Worm (Caenorhabditis elegans) whole organism, L1 larva: ENCODE data around the gene W03F9.9.

Source experiments
- C04F5.9 ChIP-seq: sonication (generic microtip); optimal IDR thresholded peaks from 2 replicates; lab custom pipeline; 2016; ENCODE audit warnings: missing genetic modification characterization, missing compliant biosample characterization
- F16B12.6 ChIP-seq: fragments of 150-350 bp; optimal IDR thresholded peaks from 2 replicates; lab custom pipeline; 2014; ENCODE audit warnings: missing biosample characterization, missing genetic modification characterization
- alr-1 ChIP-seq: fragments of 200-800 bp; sonication (Bioruptor generic); optimal IDR thresholded peaks from 2 replicates; lab custom pipeline; 2018; ENCODE audit warnings: borderline replicate concordance, mild to moderate bottlenecking, missing genetic modification characterization, missing compliant biosample characterization
- aly-2 ChIP-seq: fragments of 150-350 bp; optimal IDR thresholded peaks from 2 replicates; lab custom pipeline; 2014; ENCODE audit warnings: missing biosample characterization, missing genetic modification characterization
- blmp-1 ChIP-seq: fragments of 150-350 bp; optimal IDR thresholded peaks from 2 replicates; lab custom pipeline; 2014; ENCODE audit warnings: missing biosample characterization, missing genetic modification characterization
- ceh-63 ChIP-seq: fragments of 200-800 bp; sonication (Bioruptor generic); optimal IDR thresholded peaks from 2 replicates; lab custom pipeline; 2018; ENCODE audit warnings: mild to moderate bottlenecking, missing genetic modification characterization, missing compliant biosample characterization
- ceh-82 ChIP-seq, 3 experiments: fragments of 150-350 bp in 1 of 3; sonication (generic microtip) in 2 of 3; optimal IDR thresholded peaks; 2 replicates each; lab custom pipeline; 2014 to 2017; ENCODE audit warnings: missing biosample characterization in 3 of 3, missing genetic modification characterization in 3 of 3
- dpl-1 ChIP-seq, 3 experiments: fragments of 150-350 bp in 2 of 3; sonication (generic microtip) in 1 of 3; optimal IDR thresholded peaks; 2 replicates each; lab custom pipeline; 2014 to 2017; ENCODE audit warnings: missing biosample characterization in 3 of 3, missing genetic modification characterization in 3 of 3, missing genetic modification reagents in 3 of 3
- dsc-1 ChIP-seq: sonication (generic microtip); optimal IDR thresholded peaks from 2 replicates; lab custom pipeline; 2016; ENCODE audit warnings: mild to moderate bottlenecking, missing genetic modification characterization, missing compliant biosample characterization
- efl-1 ChIP-seq, 4 experiments: fragments of 150-350 bp; optimal IDR thresholded peaks in 3 of 4; peaks in 1 of 4; 1 replicate in 1 of 4; 2 replicates in 3 of 4; lab custom pipeline; 2014; ENCODE audit warnings: missing biosample characterization in 2 of 4, missing genetic modification characterization in 2 of 4, missing genetic modification reagents in 2 of 4
- elt-2 ChIP-seq: sonication (generic microtip); optimal IDR thresholded peaks from 2 replicates; lab custom pipeline; 2016; ENCODE audit warnings: missing genetic modification characterization, mild to moderate bottlenecking, inconsistent platforms, missing compliant biosample characterization, missing genetic modification reagents
- elt-3 ChIP-seq, 6 experiments: fragments of 150-350 bp in 1 of 6; sonication (generic microtip); optimal IDR thresholded peaks; 2 replicates each; lab custom pipeline; 2017 to 2018; ENCODE audit warnings: missing biosample characterization in 6 of 6, missing genetic modification characterization in 6 of 6, inconsistent platforms in 1 of 6
- fkh-4 ChIP-seq: sonication (generic microtip); optimal IDR thresholded peaks from 2 replicates; lab custom pipeline; 2016; ENCODE audit warnings: missing compliant biosample characterization, missing genetic modification characterization, borderline replicate concordance
- fkh-8 ChIP-seq: sonication (generic microtip); optimal IDR thresholded peaks from 2 replicates; lab custom pipeline; 2016; ENCODE audit warnings: mild to moderate bottlenecking, missing genetic modification characterization, missing compliant biosample characterization
- grh-1 ChIP-seq: fragments of 200-800 bp; sonication (Bioruptor generic); IDR thresholded peaks from 2 replicates; pipeline ENCODE4 v1.3.6; 2022; ENCODE audit warnings: missing genetic modification reagents, missing genetic modification characterization, missing compliant biosample characterization
- hpl-2 ChIP-seq: fragments of 150-350 bp; optimal IDR thresholded peaks from 2 replicates; lab custom pipeline; 2014; ENCODE audit warnings: missing biosample characterization, missing genetic modification reagents, missing genetic modification characterization
- isw-1 ChIP-seq: fragments of 200-800 bp; sonication (Bioruptor generic); IDR thresholded peaks from 2 replicates; pipeline ENCODE4 v1.3.6; 2022; ENCODE audit warnings: missing genetic modification characterization, missing compliant biosample characterization
- jun-1 ChIP-seq: fragments of 150-350 bp; optimal IDR thresholded peaks from 2 replicates; lab custom pipeline; 2014; ENCODE audit warnings: missing biosample characterization, missing genetic modification reagents, missing genetic modification characterization
- lin-13 ChIP-seq: fragments of 150-350 bp; optimal IDR thresholded peaks from 2 replicates; lab custom pipeline; 2014; ENCODE audit warnings: missing biosample characterization, missing genetic modification reagents, missing genetic modification characterization
- lin-14 ChIP-seq: fragments of 200-800 bp; sonication (Bioruptor generic); optimal IDR thresholded peaks from 2 replicates; lab custom pipeline; 2018; ENCODE audit warnings: mild to moderate bottlenecking, missing genetic modification characterization, moderate library complexity, missing compliant biosample characterization
- lin-35 ChIP-seq, 2 experiments: fragments of 150-350 bp; optimal IDR thresholded peaks; 2 replicates each; lab custom pipeline; 2014; ENCODE audit warnings: missing biosample characterization in 2 of 2, missing genetic modification characterization in 2 of 2, missing genetic modification reagents in 2 of 2
- lir-3 ChIP-seq: sonication (generic microtip); optimal IDR thresholded peaks from 2 replicates; lab custom pipeline; 2016; ENCODE audit warnings: mild to moderate bottlenecking, missing genetic modification characterization, moderate library complexity, missing compliant biosample characterization; ENCODE audit not compliant: poor library complexity
- mdl-1 ChIP-seq, 2 experiments: fragments of 150-350 bp; optimal IDR thresholded peaks; 2 replicates each; lab custom pipeline; 2014 to 2017; ENCODE audit warnings: missing biosample characterization in 2 of 2, missing genetic modification characterization in 2 of 2, inconsistent platforms in 1 of 2
- mef-2 ChIP-seq: fragments of 150-350 bp; optimal IDR thresholded peaks from 2 replicates; lab custom pipeline; 2014; ENCODE audit warnings: missing biosample characterization, missing genetic modification characterization
- nhr-11 ChIP-seq: fragments of 150-350 bp; optimal IDR thresholded peaks from 2 replicates; lab custom pipeline; 2014; ENCODE audit warnings: missing biosample characterization, missing genetic modification characterization
- nhr-19 ChIP-seq: fragments of 200-800 bp; sonication (Bioruptor generic); conservative IDR thresholded peaks from 2 replicates; pipeline ENCODE4 v1.3.6; 2022; ENCODE audit warnings: missing genetic modification characterization, missing compliant biosample characterization
- nhr-20 ChIP-seq: sonication (generic microtip); optimal IDR thresholded peaks from 2 replicates; lab custom pipeline; 2016; ENCODE audit warnings: mild to moderate bottlenecking, missing genetic modification characterization, missing compliant biosample characterization
- nhr-28 ChIP-seq: fragments of 150-350 bp; optimal IDR thresholded peaks from 2 replicates; lab custom pipeline; 2014; ENCODE audit warnings: missing biosample characterization, missing genetic modification characterization
- nhr-47 ChIP-seq: sonication (generic microtip); optimal IDR thresholded peaks from 2 replicates; lab custom pipeline; 2016; ENCODE audit warnings: mild to moderate bottlenecking, missing genetic modification characterization, moderate library complexity, missing compliant biosample characterization
- nhr-71 ChIP-seq: sonication (generic microtip); optimal IDR thresholded peaks from 2 replicates; lab custom pipeline; 2016; ENCODE audit warnings: mild to moderate bottlenecking, missing genetic modification characterization, moderate library complexity, missing compliant biosample characterization
- nhr-84 ChIP-seq: sonication (generic microtip); optimal IDR thresholded peaks from 2 replicates; lab custom pipeline; 2017; ENCODE audit warnings: missing biosample characterization, missing genetic modification characterization
- nhr-85 ChIP-seq: sonication (generic microtip); peaks from one replicate; lab custom pipeline; 2016; ENCODE audit warnings: missing genetic modification characterization, inconsistent platforms, missing compliant biosample characterization
- nhr-90 ChIP-seq: sonication (generic microtip); optimal IDR thresholded peaks from 2 replicates; lab custom pipeline; 2016; ENCODE audit warnings: mild to moderate bottlenecking, missing genetic modification characterization, missing compliant biosample characterization; ENCODE audit not compliant: poor library complexity
- pag-3 ChIP-seq: sonication (generic microtip); optimal IDR thresholded peaks from 2 replicates; lab custom pipeline; 2017; ENCODE audit warnings: missing genetic modification characterization, mild to moderate bottlenecking, missing compliant biosample characterization, antibody characterized with exemption, borderline replicate concordance; ENCODE audit not compliant: insufficient read depth
- pqm-1 ChIP-seq: sonication (generic microtip); optimal IDR thresholded peaks from 3 replicates; lab custom pipeline; 2017; ENCODE audit warnings: missing biosample characterization, missing genetic modification characterization
- rnt-1 ChIP-seq: sonication (generic microtip); optimal IDR thresholded peaks from 2 replicates; lab custom pipeline; 2016; ENCODE audit warnings: mild to moderate bottlenecking, missing genetic modification characterization, moderate library complexity, missing compliant biosample characterization
- snu-23 ChIP-seq: sonication (generic microtip); optimal IDR thresholded peaks from 2 replicates; lab custom pipeline; 2016; ENCODE audit warnings: missing genetic modification characterization, missing compliant biosample characterization
- sox-4 ChIP-seq: sonication (generic microtip); optimal IDR thresholded peaks from 2 replicates; lab custom pipeline; 2016; ENCODE audit warnings: missing genetic modification characterization, missing compliant biosample characterization
- swsn-7 ChIP-seq: sonication (generic microtip); optimal IDR thresholded peaks from 2 replicates; lab custom pipeline; 2016; ENCODE audit warnings: missing genetic modification characterization, missing compliant biosample characterization
- tbx-2 ChIP-seq: sonication (generic microtip); optimal IDR thresholded peaks from 2 replicates; lab custom pipeline; 2016; ENCODE audit warnings: missing genetic modification characterization, missing compliant biosample characterization
- unc-98 ChIP-seq: fragments of 200-800 bp; sonication (Bioruptor generic); IDR thresholded peaks from 2 replicates; pipeline ENCODE4 v1.3.6; 2022; ENCODE audit warnings: missing genetic modification characterization, missing compliant biosample characterization
- vab-15 ChIP-seq: sonication (generic microtip); optimal IDR thresholded peaks from 2 replicates; lab custom pipeline; 2017; ENCODE audit warnings: missing genotype, mild to moderate bottlenecking, missing genetic modification characterization, missing compliant biosample characterization
- zag-1 ChIP-seq: fragments of 150-350 bp; optimal IDR thresholded peaks from 2 replicates; lab custom pipeline; 2014; ENCODE audit warnings: missing biosample characterization, missing genetic modification characterization
- ztf-11 ChIP-seq, 2 experiments: sonication (generic microtip); optimal IDR thresholded peaks; 2 replicates each; lab custom pipeline; 2016 to 2017; ENCODE audit warnings: missing genetic modification characterization in 2 of 2, missing biosample characterization in 1 of 2, missing compliant biosample characterization in 1 of 2

Gene W03F9.9

ce11 chrV:151310-151709, 12.6 kb downstream of the W03F9.9 start, which contains the start of gene W03F9.4:
W03F9.4 (minus strand) TSS chrV:151388.
- TF ChIP-seq lin-13 (GFP tag; lab: Kevin White, UChicago), result no peak
- TF ChIP-seq hpl-2 (GFP tag; lab: Kevin White, UChicago), result no peak
- TF ChIP-seq nhr-20 (tag; lab: Kevin White, UChicago), result peak; percentile 26
- no peak for TF ChIP-seq pqm-1 (tag; lab: Kevin White, UChicago)
- TF ChIP-seq blmp-1, result peak; percentile 55
- TF ChIP-seq alr-1 (tag; lab: Kevin White, UChicago), result no peak
- TF ChIP-seq efl-1 (optimal IDR thresholded peaks at IDR 0.05; lab: Kevin White, UChicago), result no peak
- peak in 1 of 2 experiments; percentile 28 for TF ChIP-seq efl-1 (GFP tag; optimal IDR thresholded peaks at IDR 0.05 in 1 of 2; lab: Kevin White, UChicago)
- TF ChIP-seq fkh-4, result no peak

ce11 chrV:152156-152555, 13.5 kb downstream of the W03F9.9 start:
- TF ChIP-seq nhr-11 (tag; lab: Kevin White, UChicago), result no peak
- TF ChIP-seq nhr-19 (GFP tag; lab: Robert Waterston, UW), result no peak
- TF ChIP-seq sox-4 (tag; lab: Kevin White, UChicago), result no peak
- no peak for TF ChIP-seq C04F5.9 (tag; lab: Kevin White, UChicago)
- TF ChIP-seq fkh-4, result no peak
- no peak for TF ChIP-seq nhr-84
- TF ChIP-seq lir-3 (tag; lab: Kevin White, UChicago), result no peak
- no peak for TF ChIP-seq zag-1 (tag; lab: Kevin White, UChicago)
- TF ChIP-seq aly-2 (tag; lab: Kevin White, UChicago), result no peak
- no peak for TF ChIP-seq lin-13 (GFP tag; lab: Kevin White, UChicago)
- no peak for TF ChIP-seq fkh-8 (tag; lab: Kevin White, UChicago)
- TF ChIP-seq ztf-11 (tag; optimal IDR thresholded peaks at IDR 0.05; lab: Kevin White, UChicago), result no peak

ce11 chrV:153867-154266, 15.2 kb downstream of the W03F9.9 start:
- TF ChIP-seq isw-1 (GFP tag; lab: Robert Waterston, UW) (no peak), mdl-1 (tag; optimal IDR thresholded peaks at IDR 0.05; lab: Kevin White, UChicago) (no peak), elt-2 (tag; lab: Kevin White, UChicago) (no peak), fkh-8 (tag; lab: Kevin White, UChicago) (no peak), C04F5.9 (tag; lab: Kevin White, UChicago) (no peak), elt-3 (tag; optimal IDR thresholded peaks at IDR 0.05; lab: Kevin White, UChicago) (no peak), dsc-1 (no peak), ceh-63 (GFP tag; lab: Kevin White, UChicago) (no peak), jun-1 (tag; lab: Kevin White, UChicago) (no peak), nhr-28 (tag; lab: Kevin White, UChicago) (no peak), F16B12.6 (tag; lab: Kevin White, UChicago) (no peak), lin-14 (GFP tag; lab: Kevin White, UChicago) (no peak), nhr-11 (tag; lab: Kevin White, UChicago) (no peak), pag-3 (tag; lab: Kevin White, UChicago) (no peak)

ce11 chrV:155215-155614, 16.5 kb downstream of the W03F9.9 start:
- TF ChIP-seq ceh-82 (tag; optimal IDR thresholded peaks at IDR 0.05; lab: Kevin White, UChicago) (peak in 1 of 3 experiments; percentile 14), rnt-1 (tag; lab: Kevin White, UChicago) (peak; percentile 18), grh-1 (GFP tag; lab: Robert Waterston, UW) (no peak), snu-23 (GFP tag; lab: Kevin White, UChicago) (peak; percentile 33), mef-2 (tag; lab: Kevin White, UChicago) (no peak), nhr-90 (tag; lab: Kevin White, UChicago) (peak; percentile 33), nhr-71 (tag; lab: Kevin White, UChicago) (peak; percentile 62), nhr-19 (GFP tag; lab: Robert Waterston, UW) (peak; percentile 13; the same call in 1 of the 2 replicates), nhr-20 (tag; lab: Kevin White, UChicago) (peak; percentile 69), tbx-2 (peak; percentile 31), dsc-1 (peak; percentile 58), efl-1 (optimal IDR thresholded peaks at IDR 0.05; lab: Kevin White, UChicago) (peak; percentile 20 to 50), efl-1 (GFP tag; optimal IDR thresholded peaks at IDR 0.05 in 1 of 2; lab: Kevin White, UChicago) (peak; percentile 26 to 93), mdl-1 (tag; optimal IDR thresholded peaks at IDR 0.05; lab: Kevin White, UChicago) (peak in 1 of 2 experiments; percentile 77), dpl-1 (GFP tag; optimal IDR thresholded peaks at IDR 0.05; lab: Kevin White, UChicago) (peak in 2 of 3 experiments; percentile 22 to 35), lin-35 (GFP tag; optimal IDR thresholded peaks at IDR 0.05; lab: Kevin White, UChicago) (peak in 1 of 2 experiments; percentile 40), nhr-85 (tag; lab: Kevin White, UChicago) (peak; percentile 72), nhr-47 (peak; percentile 26), nhr-28 (tag; lab: Kevin White, UChicago) (no peak), lin-14 (GFP tag; lab: Kevin White, UChicago) (peak; percentile 73), vab-15 (no peak), unc-98 (GFP tag; lab: Robert Waterston, UW) (no peak), swsn-7 (tag; lab: Kevin White, UChicago) (peak; percentile 16)
